Comparison of ENCODE assay signal across 2 fruit fly cellular contexts in the genomic region with DNA sequence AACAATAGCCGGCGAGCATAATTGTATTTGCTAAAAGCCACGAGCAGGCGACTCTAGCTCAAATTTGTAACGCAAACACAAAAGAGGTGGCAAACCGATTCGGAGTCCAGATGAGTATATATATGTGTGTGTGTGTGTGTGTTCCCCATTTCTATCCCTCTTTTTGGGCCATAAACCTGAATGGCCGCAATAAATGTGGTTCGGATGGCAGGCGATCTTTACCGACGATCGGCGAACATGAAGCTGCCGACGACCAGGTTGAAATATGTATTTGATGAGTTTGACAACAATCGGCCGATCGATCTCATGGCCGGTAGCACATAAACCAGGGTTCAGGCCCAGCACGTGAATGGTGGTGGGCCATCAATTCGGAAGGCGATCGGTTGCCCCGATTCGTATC.
TF ChIP-seq lines count a peak whose summit lies in the region.

No protein-coding gene starts in this region.

- TF ChIP-seq CTCF in whole organism, embryonic (GFP tag; optimal IDR thresholded peaks at IDR 0.05; lab: Kevin White, UChicago), result no peak

TF ChIP-seq in whole organism, embryonic, 481 proteins besides CTCF, POLR2A, EP300 and RAD21:
- TF ChIP-seq cad (GFP tag; optimal IDR thresholded peaks at IDR 0.05; lab: Kevin White, UChicago) (peak; percentile 85), Ets65A (GFP tag; lab: Kevin White, UChicago) (no peak), lov (optimal IDR thresholded peaks at IDR 0.05; lab: Kevin White, UChicago) (no peak), lov (GFP tag; IDR thresholded peaks at IDR 0.05; lab: Robert Waterston, UW) (no peak), grn (GFP tag; optimal IDR thresholded peaks at IDR 0.05; lab: Kevin White, UChicago) (peak; percentile 49), Deaf1 (tag; optimal IDR thresholded peaks at IDR 0.05; lab: Kevin White, UChicago) (peak; percentile 68), CG11398 (GFP tag; optimal IDR thresholded peaks at IDR 0.05; lab: Kevin White, UChicago) (no peak), kni (GFP tag; optimal IDR thresholded peaks at IDR 0.05; lab: Kevin White, UChicago) (peak; percentile 22), CG12769 (tag; optimal IDR thresholded peaks at IDR 0.05; lab: Kevin White, UChicago) (peak; percentile 34), zen (tag; optimal IDR thresholded peaks at IDR 0.05; lab: Kevin White, UChicago) (peak; percentile 9)
TF ChIP-seq in whole organism, embryonic: peak in this region for 6.

TF ChIP-seq in whole organism, prepupa, 60 proteins besides CTCF, POLR2A, EP300 and RAD21:
- TF ChIP-seq fkh (GFP tag; optimal IDR thresholded peaks at IDR 0.05; lab: Kevin White, UChicago) (peak; percentile 10), CG15336 (GFP tag; IDR thresholded peaks at IDR 0.05; lab: Robert Waterston, UW) (no peak)
TF ChIP-seq in whole organism, prepupa: peak in this region for 1.
